Fruit fly (Drosophila melanogaster) whole organism, prepupa: ENCODE results near the gene TTLL6B.

Experiments used
- CG32006 ChIP-seq: fragments of 200-800 bp; sonication (Bioruptor generic); optimal IDR thresholded peaks from 3 replicates; lab custom pipeline; 2017; ENCODE audit warnings: missing biosample characterization, mild to moderate bottlenecking, missing genetic modification characterization
- Ets21C ChIP-seq: fragments of 200-800 bp; sonication (Bioruptor generic); optimal IDR thresholded peaks from 3 replicates; lab custom pipeline; 2016; ENCODE audit warnings: missing biosample characterization, missing genetic modification characterization
- dac ChIP-seq: fragments of 200-800 bp; sonication (Bioruptor generic); optimal IDR thresholded peaks from 2 replicates; lab custom pipeline; 2017; ENCODE audit warnings: missing biosample characterization, mild to moderate bottlenecking, missing genetic modification characterization
- fd85E ChIP-seq: fragments of 200-800 bp; sonication (Bioruptor generic); optimal IDR thresholded peaks from 3 replicates; lab custom pipeline; 2016; ENCODE audit warnings: missing biosample characterization, missing genetic modification characterization
- salr ChIP-seq, 2 experiments: fragments of 200-800 bp; sonication (Bioruptor generic); optimal IDR thresholded peaks; 3 replicates each; lab custom pipeline; 2016 to 2018; ENCODE audit warnings: missing biosample characterization in 2 of 2, missing genetic modification characterization in 2 of 2, mild to moderate bottlenecking in 1 of 2
- spab ChIP-seq: fragments of 200-800 bp; sonication (Bioruptor generic); optimal IDR thresholded peaks from 2 replicates; lab custom pipeline; 2017; ENCODE audit warnings: missing biosample characterization, mild to moderate bottlenecking, missing genetic modification characterization, missing genetic modification reagents
- vri ChIP-seq: fragments of 200-800 bp; sonication (Bioruptor generic); optimal IDR thresholded peaks from 3 replicates; lab custom pipeline; 2016; ENCODE audit warnings: missing biosample characterization, mild to moderate bottlenecking, missing genetic modification characterization

dm6 chr3R:27265330-27265729 is 14.5 kb upstream of the TTLL6B start, which contains the start of the genes CG14262 and CG14260:
- TF ChIP-seq CG32006 (GFP tag; lab: Kevin White, UChicago), result no peak
- TF ChIP-seq dac, result no peak
- no peak for TF ChIP-seq vri (GFP tag; lab: Kevin White, UChicago)
- TF ChIP-seq fd85E (GFP tag; lab: Kevin White, UChicago), result no peak
- no peak for TF ChIP-seq salr (GFP tag; optimal IDR thresholded peaks at IDR 0.05; lab: Kevin White, UChicago)
- no peak for TF ChIP-seq Ets21C (GFP tag; lab: Kevin White, UChicago)
- no peak for TF ChIP-seq spab (GFP tag; lab: Kevin White, UChicago)
